Worm (Caenorhabditis elegans): ENCODE data around the gene spig-4.

Gene spig-4

DNA sequence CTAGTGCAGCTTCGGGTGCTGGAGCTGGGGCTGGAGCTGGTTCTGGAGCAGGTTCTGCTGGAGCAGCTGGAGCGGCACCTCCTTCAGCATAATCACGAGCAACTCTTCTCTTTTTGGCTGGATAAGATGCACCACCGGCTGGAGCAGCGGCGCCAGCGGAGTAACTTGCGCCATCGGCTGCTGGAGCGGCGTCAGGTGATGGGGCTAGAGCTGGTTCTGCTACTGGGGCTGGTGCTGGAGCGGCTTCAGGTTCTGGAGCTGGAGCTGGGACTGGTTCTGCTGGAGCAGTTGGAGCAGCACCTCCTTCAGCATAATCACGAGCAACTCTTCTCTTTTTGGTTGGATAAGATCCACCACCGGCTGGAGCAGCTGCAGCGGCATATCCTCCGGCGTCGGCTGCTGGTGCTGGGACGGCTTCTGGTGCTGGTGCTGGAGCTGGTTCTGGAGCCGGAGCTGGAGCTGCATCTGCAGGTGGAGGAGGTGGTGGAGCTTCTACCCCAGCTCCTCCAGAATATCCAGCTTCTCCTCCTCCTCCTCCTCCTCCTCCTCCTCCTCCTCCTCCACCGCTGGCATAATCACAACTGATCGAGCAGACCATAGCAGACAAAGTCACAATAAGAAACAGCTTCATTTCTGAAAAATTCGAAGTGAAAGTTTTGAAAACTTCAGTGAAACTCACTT lies 12.6 kb upstream of the spig-4 start, which contains the start of gene F47B8.13:
Gene F47B8.13 (minus strand): TSS at position 631 of the 681 bp plus-strand sequence.
- TF ChIP-seq ceh-8 (GFP tag; optimal IDR thresholded peaks at IDR 0.05) (peak; percentile 40), ceh-82 (tag; optimal IDR thresholded peaks at IDR 0.05) (no peak), unc-98 (GFP tag; IDR thresholded peaks at IDR 0.05) (no peak), egl-13 (tag; optimal IDR thresholded peaks at IDR 0.05) (no peak)

DNA sequence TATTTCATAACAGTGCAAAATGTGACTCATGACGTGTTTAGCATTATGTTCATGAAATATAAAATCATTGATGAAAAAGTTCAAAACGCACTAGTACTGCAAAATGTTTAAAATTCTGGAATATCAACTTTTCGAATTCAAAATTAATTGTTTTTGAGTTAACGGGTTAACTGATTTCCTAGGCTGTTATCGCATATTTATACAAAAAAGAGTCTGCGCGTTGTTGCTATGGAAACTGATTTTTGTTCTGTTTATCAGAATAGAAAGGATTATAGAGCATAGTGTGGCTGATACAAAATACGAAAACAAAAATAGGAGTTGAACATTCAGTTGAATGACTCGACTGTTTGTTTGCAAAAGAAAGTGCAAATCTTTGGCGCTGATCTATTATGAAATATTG lies 10.9 kb upstream of the spig-4 start:
- TF ChIP-seq tbx-2 (tag; optimal IDR thresholded peaks at IDR 0.05) (no peak), elt-2 (tag; optimal IDR thresholded peaks at IDR 0.05) (no peak), zag-1 (tag; optimal IDR thresholded peaks at IDR 0.05) (no peak), ztf-4 (tag; optimal IDR thresholded peaks at IDR 0.05) (no peak), nhr-12 (tag; optimal IDR thresholded peaks at IDR 0.05) (no peak), C04F5.9 (tag; optimal IDR thresholded peaks at IDR 0.05) (no peak), hlh-4 (tag; optimal IDR thresholded peaks at IDR 0.05) (no peak), pax-3 (tag; optimal IDR thresholded peaks at IDR 0.05) (peak; percentile 54), nhr-90 (tag; optimal IDR thresholded peaks at IDR 0.05; ENCODE audit: poor library complexity) (no peak), nhr-47 (tag; optimal IDR thresholded peaks at IDR 0.05) (no peak), fkh-8 (tag; optimal IDR thresholded peaks at IDR 0.05) (peak; percentile 66), egl-13 (tag; optimal IDR thresholded peaks at IDR 0.05) (no peak), nhr-11 (tag; optimal IDR thresholded peaks at IDR 0.05) (no peak), unc-130 (tag; optimal IDR thresholded peaks at IDR 0.05) (no peak), C34B4.2 (tag; optimal IDR thresholded peaks at IDR 0.05) (no peak), ceh-90 (tag; optimal IDR thresholded peaks at IDR 0.05) (peak; percentile 3), pqm-1 (tag; optimal IDR thresholded peaks at IDR 0.05) (no peak), Y116A8C.19 (tag; optimal IDR thresholded peaks at IDR 0.05; ENCODE audit: borderline replicate concordance) (no peak), blmp-1 (tag; optimal IDR thresholded peaks at IDR 0.05) (no peak), nhr-28 (tag; optimal IDR thresholded peaks at IDR 0.05) (no peak), unc-62 (GFP tag; optimal IDR thresholded peaks at IDR 0.05) (no peak), efl-1 (optimal IDR thresholded peaks at IDR 0.05) (no peak), efl-1 (GFP tag; optimal IDR thresholded peaks at IDR 0.05 in 1 of 2) (no peak), alr-1 (tag; optimal IDR thresholded peaks at IDR 0.05; ENCODE audit: borderline replicate concordance) (no peak), tlp-1 (tag; optimal IDR thresholded peaks at IDR 0.05) (no peak), ceh-63 (GFP tag; optimal IDR thresholded peaks at IDR 0.05) (no peak), grh-1 (GFP tag; IDR thresholded peaks at IDR 0.05) (no peak), mef-2 (tag; optimal IDR thresholded peaks at IDR 0.05) (no peak)

DNA sequence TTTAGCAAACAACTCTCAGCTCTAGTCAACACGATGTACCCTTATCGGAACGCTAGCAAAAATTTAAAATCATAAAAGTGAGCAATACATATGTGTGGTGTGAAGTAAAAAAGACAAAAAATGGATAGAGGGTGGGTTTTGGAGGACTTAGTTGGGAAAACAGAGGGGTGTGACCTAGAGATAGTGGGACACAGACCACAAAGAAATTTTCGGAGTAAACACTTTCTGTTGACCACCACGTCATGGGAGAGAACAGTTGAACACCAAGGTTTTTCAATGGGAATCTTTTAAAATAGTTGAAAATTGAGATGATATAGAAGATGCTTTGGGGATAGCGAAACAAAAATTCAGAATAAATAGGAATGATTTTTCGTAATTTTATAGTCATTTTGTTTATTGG lies 10.5 kb upstream of the spig-4 start:
- peak; percentile 62 for TF ChIP-seq lin-14 (GFP tag; optimal IDR thresholded peaks at IDR 0.05)
- no peak for TF ChIP-seq efl-1 (optimal IDR thresholded peaks at IDR 0.05)
- TF ChIP-seq efl-1 (GFP tag; optimal IDR thresholded peaks at IDR 0.05 in 1 of 2) = peak in 1 of 2 experiments; percentile 2
- peak in 1 of 2 experiments; percentile 23 for TF ChIP-seq lsy-2 (tag; optimal IDR thresholded peaks at IDR 0.05)
- TF ChIP-seq mdl-1 (tag; optimal IDR thresholded peaks at IDR 0.05) = no peak
- TF ChIP-seq skn-1 (tag; optimal IDR thresholded peaks at IDR 0.05) = no peak
- TF ChIP-seq pag-3 (tag; optimal IDR thresholded peaks at IDR 0.05; ENCODE audit: borderline replicate concordance, insufficient read depth) = no peak
- no peak for TF ChIP-seq nhr-237 (tag; optimal IDR thresholded peaks at IDR 0.05)
- TF ChIP-seq irx-1 (tag; optimal IDR thresholded peaks at IDR 0.05) = no peak

DNA sequence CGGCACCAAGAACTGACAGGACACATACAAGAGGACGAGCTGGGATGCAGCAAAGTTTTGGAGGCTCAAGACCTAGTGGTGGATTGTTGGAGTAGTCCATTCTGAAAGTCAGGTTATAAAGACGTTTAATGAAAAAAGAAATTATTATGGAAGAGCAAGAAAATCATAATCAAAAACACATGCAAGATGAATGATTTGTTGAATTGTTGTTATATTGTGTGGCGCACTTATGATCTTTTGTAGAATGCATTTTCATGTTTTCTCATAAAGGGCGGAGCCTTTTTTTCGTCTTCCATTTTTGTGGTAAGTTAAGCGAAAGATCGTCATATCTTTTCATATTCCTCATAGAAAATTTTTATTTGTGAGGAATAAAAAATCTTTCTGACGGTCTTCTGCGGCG lies 9.9 kb upstream of the spig-4 start, which contains the start of gene F47B8.2:
Gene F47B8.2 (minus strand): TSS at position 101 of the 400 bp plus-strand sequence.
- TF ChIP-seq ztf-4 (tag; optimal IDR thresholded peaks at IDR 0.05) = no peak
- TF ChIP-seq fkh-8 (tag; optimal IDR thresholded peaks at IDR 0.05) = no peak
- TF ChIP-seq C04F5.9 (tag; optimal IDR thresholded peaks at IDR 0.05) = no peak

All from whole organism, L1 larva.